Fruit fly (Drosophila melanogaster) whole organism: ENCODE data around the gene CG34266.

Experiments
- CG8478 ChIP-seq: fragments of >200 bp; optimal IDR thresholded peaks from 2 replicates; lab custom pipeline; 2018; ENCODE audit warnings: inconsistent platforms
- Dll ChIP-seq: fragments of >200 bp; optimal IDR thresholded peaks from 2 replicates; lab custom pipeline; 2017
- EcR ChIP-seq, 2 experiments: fragments of >200 bp; optimal IDR thresholded peaks; 2 replicates each; lab custom pipeline; 2017; ENCODE audit warnings: missing biosample characterization in 2 of 2, missing genetic modification characterization in 2 of 2, missing genetic modification reagents in 2 of 2
- pan ChIP-seq: fragments of >200 bp; optimal IDR thresholded peaks from 2 replicates; lab custom pipeline; 2017
- psq ChIP-seq: fragments of >200 bp; optimal IDR thresholded peaks from 2 replicates; lab custom pipeline; 2017
- usp ChIP-seq: fragments of >200 bp; optimal IDR thresholded peaks from 2 replicates; lab custom pipeline; 2017; ENCODE audit warnings: missing biosample characterization, missing genetic modification characterization, mixed read lengths

DNA sequence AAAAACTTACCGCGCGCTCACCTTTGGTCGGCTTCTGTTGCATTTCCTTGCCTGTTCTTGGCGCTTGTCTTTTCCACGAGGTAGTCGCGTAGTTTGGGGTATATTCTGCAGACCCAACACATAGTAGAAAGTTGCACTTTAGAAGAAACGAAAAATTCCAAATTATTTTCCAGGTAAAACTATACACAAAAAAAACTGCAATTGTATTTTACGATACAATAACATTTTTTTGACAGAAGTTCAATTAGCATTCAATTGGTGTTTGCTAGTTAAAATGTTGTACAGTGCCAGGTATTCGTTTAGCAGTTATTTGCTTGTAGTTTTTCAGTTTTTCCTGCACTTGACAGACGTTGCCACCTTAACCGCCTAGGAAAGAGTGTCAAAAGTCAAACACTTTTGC, 30.9 kb downstream of the CG34266 start:
- TF ChIP-seq pan (lab: Kevin White, UChicago) (no peak), psq (lab: Kevin White, UChicago) (no peak), Dll (lab: Kevin White, UChicago) (no peak), CG8478 (no peak), usp (no peak), EcR (GFP tag; optimal IDR thresholded peaks at IDR 0.05; lab: Kevin White, UChicago) (no peak)
